Fruit fly (Drosophila melanogaster) S2 (cell line): ENCODE data around the gene Brf.

Experiments
- CG8478 ChIP-seq: fragments of >200 bp; optimal IDR thresholded peaks from 2 replicates; lab custom pipeline; 2018
- CTCF ChIP-seq, 2 experiments: fragments of >200 bp; optimal IDR thresholded peaks; 2 replicates each; lab custom pipeline; 2018

Brf gene

DNA sequence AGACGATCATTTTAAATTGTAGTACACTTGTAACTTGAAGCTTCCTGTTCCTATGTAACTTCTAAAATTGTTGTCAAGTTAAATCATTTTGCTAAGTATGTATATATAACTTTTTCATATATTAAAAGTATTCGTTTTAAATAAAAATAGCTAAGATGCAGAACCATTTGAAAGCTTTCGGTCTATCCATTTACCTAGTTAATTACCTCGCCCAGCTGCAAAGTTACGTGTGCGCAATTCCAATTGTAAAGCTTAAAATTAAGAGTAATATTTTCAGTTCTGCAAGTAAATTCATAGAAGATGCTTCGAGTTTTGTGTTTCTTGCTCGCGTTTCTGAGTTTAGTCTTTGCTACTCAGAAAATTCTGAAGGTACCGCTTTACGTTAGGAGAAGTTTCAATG, 18.2 kb upstream of the Brf start, which contains the start of gene CG5860:
Gene CG5860 (plus strand): TSS at position 301 of the 400 bp plus-strand sequence.
- TF ChIP-seq CTCF (optimal IDR thresholded peaks at IDR 0.05; lab: Kevin White, UChicago): no peak
- no peak for TF ChIP-seq CG8478 (lab: Kevin White, UChicago)

DNA sequence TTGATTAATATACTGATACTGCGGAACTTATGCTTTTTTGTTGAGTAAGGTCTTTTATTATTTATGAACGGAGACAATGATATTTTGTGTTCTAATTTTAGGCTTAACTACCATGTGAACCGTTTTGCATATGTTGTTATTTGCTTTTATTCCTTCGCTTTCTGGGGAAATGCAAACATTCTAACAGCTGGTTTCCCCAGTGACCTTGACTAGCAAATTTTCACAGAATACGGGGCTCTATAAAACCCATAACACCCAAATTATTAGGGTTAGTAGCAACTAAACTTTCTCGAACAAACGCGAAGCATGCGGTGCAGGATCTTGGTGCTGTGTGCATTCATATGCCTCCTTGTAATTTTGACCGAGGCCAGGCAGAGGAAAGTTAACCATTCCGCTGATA, 16.4 kb upstream of the Brf start, which contains the start of gene CG17283:
Gene CG17283 (plus strand): TSS at position 301 of the 400 bp plus-strand sequence.
- no peak for TF ChIP-seq CTCF (optimal IDR thresholded peaks at IDR 0.05; lab: Kevin White, UChicago)
- TF ChIP-seq CG8478 (lab: Kevin White, UChicago): no peak

DNA sequence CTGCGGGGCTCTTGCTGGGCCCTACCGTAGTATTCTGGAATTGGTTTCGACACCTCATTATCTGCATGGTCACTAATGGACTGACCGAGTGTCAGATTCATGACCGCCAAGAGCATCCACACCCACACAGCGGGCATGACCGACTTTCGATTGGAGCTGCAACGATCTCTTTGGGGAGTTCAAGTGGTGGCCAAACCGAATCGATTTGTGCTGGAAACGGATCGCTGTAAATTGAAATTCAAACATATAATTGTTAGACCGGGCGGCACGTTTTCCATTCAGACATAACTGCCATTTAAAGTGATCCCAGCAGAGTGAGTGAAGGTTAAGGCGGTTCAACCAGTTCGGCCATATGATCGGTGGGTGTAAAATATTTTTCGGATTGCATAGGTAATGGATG, 15.3 kb upstream of the Brf start, which contains the start of the genes CG42824 and CG42798:
Gene CG42824 (minus strand): TSS at position 101 of the 400 bp plus-strand sequence.
Gene CG42798 (plus strand): TSS at position 268 of the 400 bp plus-strand sequence.
- TF ChIP-seq CG8478 (lab: Kevin White, UChicago): no peak
- TF ChIP-seq CTCF (optimal IDR thresholded peaks at IDR 0.05; lab: Kevin White, UChicago): no peak

DNA sequence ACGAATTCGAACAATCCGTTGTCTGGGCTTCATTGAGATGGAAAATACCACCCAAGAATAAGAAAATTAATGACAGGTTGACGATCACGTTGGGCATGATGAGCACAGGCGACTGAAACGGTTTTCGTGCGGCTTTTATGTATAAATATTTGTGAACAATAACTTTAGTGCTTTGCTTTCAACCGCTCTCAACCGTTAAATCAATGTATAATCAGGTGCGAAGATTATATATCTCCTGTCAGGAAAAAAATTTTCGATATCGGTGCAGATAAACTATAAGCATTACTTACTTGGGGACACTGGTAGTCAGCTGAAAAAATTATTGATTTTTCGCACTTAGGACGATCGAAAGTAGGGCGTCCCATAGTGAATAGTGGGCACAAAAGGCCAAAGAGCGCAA, 13.9 kb upstream of the Brf start, which contains the start of gene CG42823:
Gene CG42823 (minus strand): TSS at position 101 of the 400 bp plus-strand sequence.
- TF ChIP-seq CG8478 (lab: Kevin White, UChicago) (no peak), CTCF (optimal IDR thresholded peaks at IDR 0.05; lab: Kevin White, UChicago) (no peak)

DNA sequence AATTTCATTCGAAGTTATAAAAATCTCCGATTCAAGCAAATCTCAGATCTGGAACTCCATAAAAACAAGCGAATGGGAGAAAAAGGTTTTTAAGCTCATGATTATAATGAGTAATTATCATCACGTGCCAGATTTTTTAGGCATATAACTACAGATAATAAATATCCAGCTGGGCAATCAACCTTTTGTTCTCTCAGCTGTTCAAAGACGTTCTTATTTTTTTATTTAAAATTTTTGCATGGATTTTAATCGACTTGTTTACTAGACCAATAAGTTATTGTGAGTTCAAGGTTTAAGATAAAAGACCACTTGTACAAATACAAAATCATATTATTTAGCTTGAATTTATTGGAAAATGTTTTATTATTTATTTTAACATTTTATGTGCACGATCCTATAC, 13.0 kb upstream of the Brf start:
- TF ChIP-seq CG8478 (lab: Kevin White, UChicago): no peak
- no peak for TF ChIP-seq CTCF (optimal IDR thresholded peaks at IDR 0.05; lab: Kevin White, UChicago)

DNA sequence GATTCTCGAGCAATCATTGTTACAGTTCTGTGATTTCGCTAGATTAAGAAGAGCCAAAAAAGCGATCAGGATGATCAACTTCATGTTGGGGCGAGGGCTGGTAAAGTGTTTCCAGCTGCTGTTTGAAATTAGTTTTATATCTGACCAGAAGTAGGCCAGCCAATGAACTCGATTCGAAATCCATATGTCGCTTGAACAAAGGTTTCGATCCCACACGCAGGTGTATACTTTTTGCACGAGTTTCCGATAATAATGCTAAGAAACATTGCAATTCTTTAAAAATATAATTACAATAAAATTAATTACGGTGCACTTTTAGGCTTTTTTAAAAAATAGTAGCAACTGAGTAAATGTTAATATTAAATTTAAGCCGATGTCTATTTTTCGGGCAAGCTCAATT, 12.5 kb upstream of the Brf start, which contains the start of gene CG34280:
Gene CG34280 (minus strand): TSS at position 101 of the 400 bp plus-strand sequence.
- TF ChIP-seq CTCF (optimal IDR thresholded peaks at IDR 0.05; lab: Kevin White, UChicago): no peak
- no peak for TF ChIP-seq CG8478 (lab: Kevin White, UChicago)

DNA sequence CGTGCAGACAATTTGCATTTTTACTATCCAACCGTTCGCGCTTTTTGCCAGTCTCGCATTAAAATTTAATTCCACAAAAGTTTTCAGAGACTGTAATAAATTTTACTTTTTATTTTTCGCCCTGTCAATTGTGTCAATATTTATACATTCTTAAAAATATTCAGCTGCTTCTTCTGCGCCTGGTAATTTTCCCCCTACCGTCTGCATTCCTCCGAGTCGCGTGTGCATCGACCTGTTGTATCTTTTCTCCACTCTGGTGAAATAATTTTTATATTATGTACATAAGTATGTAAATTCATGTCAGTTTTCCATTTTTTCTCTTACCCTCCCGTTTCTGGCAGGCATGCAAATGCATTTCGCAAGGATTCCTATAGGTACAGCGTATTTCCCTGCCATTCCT, 12.1 kb upstream of the Brf start, which contains the start of gene CG34279:
Gene CG34279 (minus strand): TSS at position 101 of the 400 bp plus-strand sequence.
- TF ChIP-seq CG8478 (lab: Kevin White, UChicago): no peak
- TF ChIP-seq CTCF (optimal IDR thresholded peaks at IDR 0.05; lab: Kevin White, UChicago): no peak

DNA sequence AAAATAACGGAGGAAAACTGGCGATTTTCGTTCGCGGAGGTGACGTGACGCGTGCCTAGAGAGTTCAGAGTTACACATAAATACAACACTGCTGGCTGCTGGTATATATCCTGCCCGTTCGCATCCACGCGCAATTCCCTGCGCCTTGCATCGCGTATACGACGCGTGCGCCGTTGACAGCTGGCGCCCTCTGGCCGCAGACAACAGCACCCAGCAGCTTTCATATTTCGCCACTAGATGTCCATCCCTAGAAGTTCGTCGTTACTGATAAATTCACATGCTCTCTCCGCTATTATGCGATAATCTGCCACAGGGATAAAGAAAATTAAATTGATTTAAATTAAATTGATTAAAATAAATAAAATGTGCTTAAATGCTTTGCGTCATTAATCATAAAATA, 11.3 kb upstream of the Brf start, which contains the start of gene Sur-8:
Gene Sur-8 (minus strand): TSS at position 82 of the 400 bp plus-strand sequence.
- TF ChIP-seq CTCF (optimal IDR thresholded peaks at IDR 0.05; lab: Kevin White, UChicago): peak; percentile 90 to 92
- no peak for TF ChIP-seq CG8478 (lab: Kevin White, UChicago)

DNA sequence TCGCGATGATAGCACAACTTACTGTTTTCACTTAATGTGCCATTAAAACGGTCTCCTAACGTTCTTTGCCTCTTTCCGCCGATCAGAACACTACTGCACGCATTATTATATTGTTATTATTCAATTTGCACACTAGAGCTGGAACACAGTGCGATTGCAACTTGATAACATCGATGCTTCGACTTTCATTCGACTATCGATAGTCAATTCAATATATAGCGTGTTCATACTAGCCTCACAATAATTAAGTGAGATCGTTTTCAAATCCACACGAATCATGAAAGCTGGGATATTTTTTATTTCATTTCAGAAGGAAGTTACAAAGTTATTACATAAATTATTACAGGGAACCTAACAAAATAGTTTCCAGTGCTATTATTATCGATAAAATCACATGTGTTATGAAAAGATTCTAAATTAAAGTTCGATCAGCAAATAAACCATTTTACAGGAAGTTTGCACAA, 10.2 kb upstream of the Brf start:
- TF ChIP-seq CG8478 (lab: Kevin White, UChicago): no peak
- peak; percentile 38 to 43 for TF ChIP-seq CTCF (optimal IDR thresholded peaks at IDR 0.05; lab: Kevin White, UChicago)

DNA sequence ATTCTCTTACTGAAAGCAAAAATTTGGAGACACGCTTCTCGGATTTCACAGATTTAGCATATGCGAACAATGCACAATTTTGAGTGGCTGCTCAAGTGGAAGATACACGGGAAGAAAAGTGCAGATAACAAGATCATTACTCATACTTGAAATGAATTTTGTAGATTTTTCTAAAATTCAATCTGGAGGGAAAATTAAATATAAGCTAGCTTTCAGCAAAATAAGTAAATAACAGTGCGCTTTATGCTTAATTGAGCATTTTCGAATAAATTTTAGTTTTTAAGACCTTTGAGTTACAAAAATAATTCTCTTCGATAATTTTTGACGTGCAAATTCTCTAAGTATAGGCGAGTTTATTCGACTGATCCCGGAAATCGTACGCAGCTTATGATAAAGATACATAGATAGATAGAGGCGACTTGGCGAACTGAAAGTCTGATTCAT, 9.6 kb upstream of the Brf start:
- TF ChIP-seq CTCF (optimal IDR thresholded peaks at IDR 0.05; lab: Kevin White, UChicago): no peak
- TF ChIP-seq CG8478 (lab: Kevin White, UChicago): no peak

DNA sequence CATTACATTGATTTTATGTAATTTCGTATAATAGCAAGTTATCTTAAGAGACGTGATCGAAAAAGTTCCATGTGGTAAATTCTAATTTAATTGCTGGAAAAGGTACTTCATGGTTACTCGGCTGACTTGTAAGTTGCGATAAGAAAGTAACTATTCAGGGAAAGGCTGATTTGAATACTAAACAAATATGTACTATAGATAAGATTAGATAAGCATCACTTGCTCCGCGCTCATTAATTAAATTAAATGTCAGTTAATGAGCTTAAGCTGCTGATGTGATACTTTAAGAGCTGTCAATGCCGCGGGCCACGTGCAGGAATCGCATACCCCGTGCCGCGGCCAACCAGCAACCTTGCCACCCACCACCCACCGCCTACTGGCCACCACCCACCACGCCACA, 9.0 kb upstream of the Brf start:
- TF ChIP-seq CG8478 (lab: Kevin White, UChicago) (no peak), CTCF (optimal IDR thresholded peaks at IDR 0.05; lab: Kevin White, UChicago) (no peak)

DNA sequence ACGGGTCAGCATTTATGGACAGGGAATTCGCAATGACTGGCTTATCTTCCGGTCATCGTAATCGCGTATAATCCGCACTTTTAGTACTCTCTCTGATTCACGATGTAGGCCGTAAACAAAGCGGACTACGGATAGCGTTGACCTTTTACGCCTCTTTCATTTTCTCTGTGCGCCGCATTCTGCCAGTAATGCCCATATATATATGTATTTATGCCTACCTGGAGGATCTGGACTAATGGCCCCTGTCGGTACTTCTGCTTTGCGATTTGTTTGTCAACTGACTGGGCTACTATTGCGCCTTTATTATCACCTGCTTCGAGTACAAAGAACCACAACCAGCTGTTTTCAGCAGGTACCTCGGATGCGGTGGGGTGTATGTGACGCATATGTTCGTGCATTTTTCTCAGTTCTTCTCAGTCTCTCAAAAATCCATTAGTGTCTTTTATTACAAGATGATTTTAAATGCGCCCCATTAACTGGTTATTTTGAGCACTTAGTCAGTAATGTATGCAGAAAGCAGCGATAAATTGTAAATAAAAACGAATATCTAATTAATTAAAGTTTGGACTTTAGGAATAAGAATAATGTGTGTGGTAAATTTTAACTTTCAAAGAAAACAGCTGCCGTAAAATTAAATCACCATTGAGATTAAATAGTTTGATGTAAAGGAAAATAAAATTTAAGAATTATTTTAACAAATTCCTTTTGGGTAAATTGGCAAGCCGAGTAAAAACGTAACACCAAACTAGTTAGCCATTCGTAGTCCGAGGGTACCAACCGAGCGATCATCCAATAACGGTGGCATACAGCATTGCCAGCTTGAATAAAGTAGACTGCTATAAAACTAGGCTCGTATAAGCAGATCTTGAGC, 3.4 kb upstream of the Brf start, which contains the start of gene CREG:
Gene CREG (minus strand): TSS at position 323 of the 871 bp plus-strand sequence.
- TF ChIP-seq CG8478 (lab: Kevin White, UChicago) (no peak), CTCF (optimal IDR thresholded peaks at IDR 0.05; lab: Kevin White, UChicago) (no peak)

DNA sequence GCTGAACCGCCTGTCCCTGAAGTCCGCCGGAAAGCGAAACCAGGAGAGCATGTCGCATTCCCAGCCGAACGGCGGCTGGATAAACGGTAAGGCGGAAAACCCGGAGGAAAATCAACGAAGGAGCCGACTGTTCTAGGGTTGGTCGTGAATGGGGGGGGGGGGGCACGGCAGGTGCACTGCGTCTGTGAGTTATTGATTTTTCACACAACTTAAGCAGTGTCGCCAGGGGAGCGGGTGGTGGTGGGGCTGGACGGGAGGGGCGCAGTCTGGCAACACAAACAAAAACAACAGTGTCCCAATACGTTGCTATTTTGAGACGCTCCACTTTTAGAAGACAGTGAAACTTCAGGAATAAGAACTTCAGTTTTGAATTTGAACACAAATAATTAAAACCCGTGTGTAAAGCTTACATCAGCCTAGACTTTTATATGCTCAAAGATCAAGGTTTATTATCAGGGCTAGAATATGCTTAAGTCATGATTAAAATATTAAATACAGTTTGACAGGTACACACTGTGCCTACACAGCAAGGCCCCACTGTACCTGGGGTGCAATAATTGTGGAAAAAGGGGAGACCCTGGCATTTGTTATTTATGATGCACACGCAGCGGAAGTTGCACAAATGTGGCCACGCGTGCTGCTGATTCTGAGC, 4.8 kb downstream of the Brf start:
- TF ChIP-seq CTCF (optimal IDR thresholded peaks at IDR 0.05; lab: Kevin White, UChicago) (no peak), CG8478 (lab: Kevin White, UChicago) (no peak)

DNA sequence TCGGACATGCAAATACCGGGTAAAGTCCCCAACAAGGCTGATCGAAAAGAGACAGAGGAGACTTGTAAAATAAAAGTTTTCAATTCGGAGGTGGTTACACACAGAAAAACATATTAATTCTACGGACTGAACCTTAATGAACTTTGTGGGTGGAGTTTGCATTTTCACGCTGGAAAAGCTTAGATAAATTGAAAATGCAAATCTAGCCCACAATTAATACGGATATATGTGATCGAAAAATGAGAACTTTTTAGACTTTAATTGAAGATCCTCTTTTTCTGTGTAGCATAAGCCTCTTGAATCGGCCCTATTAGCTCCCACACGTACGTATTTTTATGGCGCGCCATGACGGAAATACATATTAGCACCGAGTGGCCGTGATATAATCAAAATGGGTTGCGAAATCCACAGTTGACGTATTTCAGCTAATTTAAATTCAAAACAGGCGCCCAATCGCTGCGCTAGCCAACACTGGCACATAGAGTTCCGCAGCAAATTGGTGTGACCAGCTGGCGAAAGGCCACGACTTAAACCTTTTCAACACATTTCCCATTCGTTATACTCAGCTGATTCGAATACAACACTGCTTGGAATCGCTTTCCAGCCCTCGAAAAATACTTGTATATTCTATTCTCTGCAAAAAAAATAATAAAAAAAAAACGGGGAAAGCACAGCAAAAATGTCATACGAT, 5.7 kb downstream of the Brf start:
- TF ChIP-seq CTCF (optimal IDR thresholded peaks at IDR 0.05; lab: Kevin White, UChicago) (peak in 1 of 2 experiments; percentile 12), CG8478 (lab: Kevin White, UChicago) (no peak)
